Worm (Caenorhabditis elegans): ENCODE data around the gene fig-1.

The fig-1 gene

ce11 chrV:10929511-10929910 lies 51.5 kb downstream of the fig-1 start, which contains the start of gene F58B4.3:
Gene F58B4.3, plus strand, starts transcription at chrV:10929811.
- TF ChIP-seq madf-8 (GFP tag; conservative IDR thresholded peaks at IDR 0.05): no peak
- TF ChIP-seq hlh-12 (tag; optimal IDR thresholded peaks at IDR 0.05): no peak

DNA sequence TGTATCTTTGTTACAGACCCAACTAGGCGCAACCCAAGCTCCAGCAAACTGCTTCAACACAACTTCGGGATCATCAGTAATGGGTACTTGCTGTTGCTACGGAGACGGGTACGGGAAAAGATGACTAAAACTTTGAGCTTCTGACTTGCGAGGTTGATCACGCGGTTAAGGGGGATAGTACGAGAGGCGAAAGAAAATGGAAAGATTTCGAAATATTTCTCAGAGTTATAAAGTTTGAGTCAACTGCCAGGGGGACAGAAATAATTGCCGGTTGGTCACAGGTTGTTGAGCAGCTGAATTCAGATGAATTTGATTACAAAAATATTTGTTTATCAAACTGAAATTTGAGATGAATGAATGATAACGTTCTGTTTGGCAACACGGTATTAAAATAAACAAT lies 55.4 kb downstream of the fig-1 start:
- no peak for TF ChIP-seq cebp-1 (GFP tag; IDR thresholded peaks at IDR 0.05)
- no peak for TF ChIP-seq cebp-1 (tag; optimal IDR thresholded peaks at IDR 0.05)
- TF ChIP-seq rpc-1 (optimal IDR thresholded peaks at IDR 0.05): no peak
- no peak for TF ChIP-seq rpc-1 (tag; optimal IDR thresholded peaks at IDR 0.05)
- no peak for TF ChIP-seq ztf-6 (GFP tag; IDR thresholded peaks at IDR 0.05)
- TF ChIP-seq let-607 (tag; optimal IDR thresholded peaks at IDR 0.05): no peak
- no peak for TF ChIP-seq hmg-1.2 (GFP tag; IDR thresholded peaks at IDR 0.05)
- no peak for TF ChIP-seq snpc-4 (GFP tag; optimal IDR thresholded peaks at IDR 0.05)
- no peak for TF ChIP-seq snpc-4 (tag; optimal IDR thresholded peaks at IDR 0.05)
- no peak for TF ChIP-seq Y95B8A.8 (GFP tag; IDR thresholded peaks at IDR 0.05)
- no peak for TF ChIP-seq lin-35 (GFP tag; optimal IDR thresholded peaks at IDR 0.05)

ce11 chrV:10924731-10925130 lies 56.3 kb downstream of the fig-1 start, which contains the start of gene F58B4.6:
Gene F58B4.6, plus strand, starts transcription at chrV:10925031.
- TF ChIP-seq nhr-179 (tag; optimal IDR thresholded peaks at IDR 0.05) (no peak), ama-1 (optimal IDR thresholded peaks at IDR 0.05) (no peak), ama-1 (GFP tag; optimal IDR thresholded peaks at IDR 0.05) (no peak), B0336.3 (GFP tag; IDR thresholded peaks at IDR 0.05) (no peak), nfya-2 (GFP tag; IDR thresholded peaks at IDR 0.05) (no peak), somi-1 (GFP tag; optimal IDR thresholded peaks at IDR 0.05) (no peak), akir-1 (GFP tag; optimal IDR thresholded peaks at IDR 0.05) (no peak), nfya-1 (tag; optimal IDR thresholded peaks at IDR 0.05; ENCODE audit: borderline replicate concordance, insufficient read depth) (no peak), rec-8 (tag; optimal IDR thresholded peaks at IDR 0.05) (no peak), hlh-26 (GFP tag; conservative IDR thresholded peaks at IDR 0.05) (no peak), ztf-26 (tag; optimal IDR thresholded peaks at IDR 0.05) (no peak), hrde-1 (tag; optimal IDR thresholded peaks at IDR 0.05; ENCODE audit: borderline replicate concordance) (no peak), ccch-3 (GFP tag; optimal IDR thresholded peaks at IDR 0.05) (no peak), nfyb-1 (GFP tag; IDR thresholded peaks at IDR 0.05) (no peak), gei-17 (GFP tag; optimal IDR thresholded peaks at IDR 0.05) (no peak)

ce11 chrV:10923229-10923628 lies 57.8 kb downstream of the fig-1 start, which contains the start of gene F58B4.7:
Gene F58B4.7, minus strand, starts transcription at chrV:10923329.
- TF ChIP-seq lin-40 (tag; optimal IDR thresholded peaks at IDR 0.05): no peak
- TF ChIP-seq hrde-1 (tag; optimal IDR thresholded peaks at IDR 0.05; ENCODE audit: borderline replicate concordance): no peak

DNA sequence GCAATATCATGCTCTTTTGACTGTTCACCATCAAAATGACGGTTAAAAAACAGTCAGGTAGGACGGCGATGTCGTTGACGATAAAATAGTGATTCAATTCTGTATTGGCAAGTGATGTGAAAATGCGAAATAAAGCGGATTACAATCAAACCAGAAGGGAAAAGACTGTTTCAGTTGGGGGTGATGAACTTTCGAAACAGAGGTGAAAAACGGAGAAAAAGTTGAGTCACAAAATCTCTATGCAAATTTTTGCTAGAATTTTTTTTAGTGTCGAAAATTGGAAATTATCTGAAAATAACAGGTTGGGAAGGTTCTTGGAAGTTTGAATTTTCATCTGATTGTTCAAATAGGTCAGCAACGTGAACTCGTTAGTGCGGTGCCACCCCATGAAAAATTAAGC lies 59.3 kb downstream of the fig-1 start, which contains the start of gene nas-31:
Gene nas-31 (minus strand): TSS at position 101 of the 400 bp plus-strand sequence.
- TF ChIP-seq F57C9.4 (tag; optimal IDR thresholded peaks at IDR 0.05) (no peak), lsl-1 (GFP tag; optimal IDR thresholded peaks at IDR 0.05) (no peak), rpc-1 (optimal IDR thresholded peaks at IDR 0.05) (no peak), rpc-1 (tag; optimal IDR thresholded peaks at IDR 0.05) (no peak), ceh-27 (GFP tag; optimal IDR thresholded peaks at IDR 0.05) (no peak), tbx-9 (tag; optimal IDR thresholded peaks at IDR 0.05; ENCODE audit: borderline replicate concordance) (no peak), rec-8 (tag; optimal IDR thresholded peaks at IDR 0.05) (no peak), unc-130 (GFP tag; optimal IDR thresholded peaks at IDR 0.05) (no peak), fkh-3 (tag; optimal IDR thresholded peaks at IDR 0.05) (no peak), nhr-179 (tag; optimal IDR thresholded peaks at IDR 0.05) (no peak), gei-17 (GFP tag; optimal IDR thresholded peaks at IDR 0.05) (no peak), egl-18 (GFP tag; IDR thresholded peaks at IDR 0.05) (no peak), hlh-26 (GFP tag; conservative IDR thresholded peaks at IDR 0.05) (no peak), lsy-27 (tag; optimal IDR thresholded peaks at IDR 0.05; ENCODE audit: borderline replicate concordance, insufficient read depth) (no peak), ceh-100 (GFP tag; IDR thresholded peaks at IDR 0.05) (no peak), athp-1 (tag; optimal IDR thresholded peaks at IDR 0.05) (no peak), F55B11.4 (tag; optimal IDR thresholded peaks at IDR 0.05; ENCODE audit: borderline replicate concordance, insufficient read depth) (no peak), pha-4 (tag; optimal IDR thresholded peaks at IDR 0.05) (no peak), ZK185.1 (tag; optimal IDR thresholded peaks at IDR 0.05; ENCODE audit: poor library complexity, severe bottlenecking) (no peak)
